Fruit fly (Drosophila melanogaster): ENCODE results near the gene CG11722.

DNA sequence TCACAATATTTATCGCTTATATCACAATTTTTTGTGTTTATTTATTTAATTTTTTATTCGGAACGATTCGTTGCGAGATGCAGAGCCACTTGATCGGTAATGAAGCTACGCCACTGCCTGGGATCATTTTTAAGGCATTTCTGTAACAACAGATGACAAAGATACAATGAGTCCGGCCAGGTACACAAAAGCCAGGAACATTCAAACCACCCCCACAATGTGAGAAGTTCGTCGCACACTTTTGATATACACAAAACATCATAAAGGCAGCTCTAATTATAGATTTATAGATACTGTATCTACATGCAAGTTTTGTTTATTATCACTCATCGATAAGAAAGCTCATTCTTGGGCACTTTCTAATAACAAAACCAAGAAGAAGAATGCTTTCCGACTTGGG lies 20.3 kb downstream of the CG11722 start, which contains the start of gene CG31407:
- TF ChIP-seq CG33017 (tag; optimal IDR thresholded peaks at IDR 0.05) (no peak), CG5204 (GFP tag; optimal IDR thresholded peaks at IDR 0.05) (no peak), pad (GFP tag; optimal IDR thresholded peaks at IDR 0.05) (no peak), CG7101 (tag; optimal IDR thresholded peaks at IDR 0.05) (no peak), CG14711 (tag; optimal IDR thresholded peaks at IDR 0.05) (no peak), CG1620 (GFP tag; optimal IDR thresholded peaks at IDR 0.05) (no peak), toe (GFP tag; optimal IDR thresholded peaks at IDR 0.05) (no peak), cnc (optimal IDR thresholded peaks at IDR 0.05) (no peak), cic (GFP tag; optimal IDR thresholded peaks at IDR 0.05) (no peak), kay (GFP tag; ENCODE audit: borderline replicate concordance) (no peak), Mnt (GFP tag; optimal IDR thresholded peaks at IDR 0.05) (no peak), CG12768 (GFP tag; optimal IDR thresholded peaks at IDR 0.05) (no peak)
